Worm (Caenorhabditis elegans) whole organism, mixed stage, embryonic: ENCODE data around the gene C33D9.6.

Experiments
- bed-3 ChIP-seq: fragments of 200-800 bp; sonication (Bioruptor generic); optimal IDR thresholded peaks from 3 replicates; lab custom pipeline; 2018; ENCODE audit warnings: mild to moderate bottlenecking, missing genetic modification characterization, moderate library complexity, missing compliant biosample characterization
- blmp-1 ChIP-seq: fragments of 150-350 bp; optimal IDR thresholded peaks from 2 replicates; lab custom pipeline; 2014; ENCODE audit warnings: missing biosample characterization, missing genetic modification characterization
- ceh-39 ChIP-seq: fragments of 150-350 bp; optimal IDR thresholded peaks from 2 replicates; lab custom pipeline; 2014; ENCODE audit warnings: missing biosample characterization, missing genetic modification characterization
- ceh-43 ChIP-seq: fragments of 200-800 bp; sonication (Bioruptor generic); optimal IDR thresholded peaks from 2 replicates; lab custom pipeline; 2018; ENCODE audit warnings: mild to moderate bottlenecking, missing genetic modification characterization, moderate library complexity, missing compliant biosample characterization
- ceh-83 ChIP-seq: fragments of 200-800 bp; sonication (Bioruptor generic); optimal IDR thresholded peaks from 2 replicates; lab custom pipeline; 2018; ENCODE audit warnings: mild to moderate bottlenecking, missing genetic modification characterization, missing compliant biosample characterization
- ces-1 ChIP-seq: fragments of 150-350 bp; optimal IDR thresholded peaks from 2 replicates; lab custom pipeline; 2014; ENCODE audit warnings: missing biosample characterization, missing genetic modification reagents, missing genetic modification characterization
- drap-1 ChIP-seq: fragments of 200-800 bp; sonication (Bioruptor generic); optimal IDR thresholded peaks from 3 replicates; lab custom pipeline; 2018; ENCODE audit warnings: mild to moderate bottlenecking, missing genetic modification characterization, missing compliant biosample characterization
- elt-1 ChIP-seq: sonication (generic microtip); optimal IDR thresholded peaks from 2 replicates; lab custom pipeline; 2017; ENCODE audit warnings: missing genetic modification characterization, mild to moderate bottlenecking, missing compliant biosample characterization, antibody characterized with exemption, moderate library complexity, borderline replicate concordance; ENCODE audit not compliant: insufficient read depth
- elt-3 ChIP-seq: fragments of 150-350 bp; optimal IDR thresholded peaks from 2 replicates; lab custom pipeline; 2014; ENCODE audit warnings: missing biosample characterization, missing genetic modification characterization
- flh-1 ChIP-seq: fragments of 200-800 bp; sonication (Bioruptor generic); optimal IDR thresholded peaks from 2 replicates; lab custom pipeline; 2018; ENCODE audit warnings: mild to moderate bottlenecking, missing genetic modification characterization, moderate library complexity, missing compliant biosample characterization
- ham-2 ChIP-seq: fragments of 200-800 bp; sonication (Bioruptor generic); optimal IDR thresholded peaks from 2 replicates; lab custom pipeline; 2018; ENCODE audit warnings: mild to moderate bottlenecking, missing genetic modification characterization, missing compliant biosample characterization
- lin-13 ChIP-seq: fragments of 150-350 bp; optimal IDR thresholded peaks from 2 replicates; lab custom pipeline; 2014; ENCODE audit warnings: missing biosample characterization, missing genetic modification characterization
- lin-32 ChIP-seq: fragments of 200-800 bp; sonication (Bioruptor generic); optimal IDR thresholded peaks from 2 replicates; lab custom pipeline; 2018; ENCODE audit warnings: mild to moderate bottlenecking, missing genetic modification characterization, missing compliant biosample characterization
- lsy-2 ChIP-seq: fragments of 150-350 bp; optimal IDR thresholded peaks from 2 replicates; lab custom pipeline; 2014; ENCODE audit warnings: missing biosample characterization, missing genetic modification characterization
- mab-5 ChIP-seq: fragments of 150-350 bp; optimal IDR thresholded peaks from 2 replicates; lab custom pipeline; 2014; ENCODE audit warnings: missing biosample characterization, missing genetic modification characterization
- mep-1 ChIP-seq: fragments of 150-350 bp; optimal IDR thresholded peaks from 2 replicates; lab custom pipeline; 2017; ENCODE audit warnings: missing biosample characterization, missing genetic modification reagents, missing genetic modification characterization, inconsistent platforms
- mls-2 ChIP-seq: sonication (generic microtip); optimal IDR thresholded peaks from 2 replicates; lab custom pipeline; 2016; ENCODE audit warnings: mild to moderate bottlenecking, missing genetic modification characterization, moderate library complexity, missing compliant biosample characterization
- nhr-12 ChIP-seq: fragments of 150-350 bp; optimal IDR thresholded peaks from 2 replicates; lab custom pipeline; 2014; ENCODE audit warnings: missing biosample characterization, missing genetic modification characterization
- nhr-2 ChIP-seq: fragments of 150-350 bp; optimal IDR thresholded peaks from 2 replicates; lab custom pipeline; 2014; ENCODE audit warnings: missing biosample characterization, missing genetic modification characterization
- nhr-237 ChIP-seq: fragments of 150-350 bp; optimal IDR thresholded peaks from 2 replicates; lab custom pipeline; 2014; ENCODE audit warnings: missing biosample characterization, missing genetic modification characterization
- nhr-28 ChIP-seq: fragments of 150-350 bp; optimal IDR thresholded peaks from 2 replicates; lab custom pipeline; 2014; ENCODE audit warnings: missing biosample characterization, missing genetic modification characterization
- nhr-76 ChIP-seq: sonication (generic microtip); optimal IDR thresholded peaks from 2 replicates; lab custom pipeline; 2017; ENCODE audit warnings: missing biosample characterization, missing genetic modification characterization
- pha-4 ChIP-seq: fragments of 150-350 bp; optimal IDR thresholded peaks from 2 replicates; lab custom pipeline; 2018; ENCODE audit warnings: missing biosample characterization, missing genetic modification reagents, missing genetic modification characterization
- sem-2 ChIP-seq: fragments of 200-800 bp; sonication (Bioruptor generic); optimal IDR thresholded peaks from 2 replicates; lab custom pipeline; 2018; ENCODE audit warnings: mild to moderate bottlenecking, missing genetic modification characterization, missing compliant biosample characterization
- snpc-4 ChIP-seq: fragments of 150-350 bp; optimal IDR thresholded peaks from 2 replicates; lab custom pipeline; 2014; ENCODE audit warnings: missing biosample characterization, missing genetic modification characterization
- sptf-1 ChIP-seq: sonication (generic microtip); optimal IDR thresholded peaks from 2 replicates; lab custom pipeline; 2017; ENCODE audit warnings: mild to moderate bottlenecking, missing genetic modification characterization, moderate library complexity, missing compliant biosample characterization
- tbx-8 ChIP-seq: fragments of 200-800 bp; sonication (Bioruptor generic); optimal IDR thresholded peaks from 2 replicates; lab custom pipeline; 2018; ENCODE audit warnings: mild to moderate bottlenecking, missing genetic modification characterization, moderate library complexity, missing compliant biosample characterization
- unc-120 ChIP-seq: sonication (generic microtip); optimal IDR thresholded peaks from 2 replicates; lab custom pipeline; 2017; ENCODE audit warnings: missing genetic modification characterization, missing compliant biosample characterization; ENCODE audit not compliant: poor library complexity, severe bottlenecking
- unc-39 ChIP-seq: fragments of 150-350 bp; optimal IDR thresholded peaks from 2 replicates; lab custom pipeline; 2014; ENCODE audit warnings: missing biosample characterization, missing genetic modification characterization
- unc-62 ChIP-seq: fragments of 150-350 bp; optimal IDR thresholded peaks from 2 replicates; lab custom pipeline; 2014; ENCODE audit warnings: missing biosample characterization, missing genetic modification reagents, missing genetic modification characterization
- zip-8 ChIP-seq: fragments of 150-350 bp; optimal IDR thresholded peaks from 2 replicates; lab custom pipeline; 2014; ENCODE audit warnings: missing biosample characterization, missing genetic modification characterization
- ztf-11 ChIP-seq: fragments of 150-350 bp; optimal IDR thresholded peaks from 2 replicates; lab custom pipeline; 2014; ENCODE audit warnings: missing biosample characterization, missing genetic modification characterization

The C33D9.6 gene

ce11 chrIV:8778045-8778444 is at the start of gene C33D9.6:
Gene C33D9.6, minus strand, starts transcription at chrIV:8778145.
- TF ChIP-seq lsy-2 (tag; lab: Kevin White, UChicago) = no peak
- no peak for TF ChIP-seq unc-62 (GFP tag; lab: Kevin White, UChicago)
- no peak for TF ChIP-seq ceh-83 (GFP tag; lab: Kevin White, UChicago)
- TF ChIP-seq tbx-8 (GFP tag; lab: Kevin White, UChicago) = no peak
- TF ChIP-seq flh-1 (GFP tag; lab: Kevin White, UChicago) = no peak
- TF ChIP-seq ceh-39 (tag; lab: Kevin White, UChicago) = no peak

- TF ChIP-seq nhr-2 (tag; lab: Kevin White, UChicago) = no peak
- no peak for TF ChIP-seq unc-39
- TF ChIP-seq nhr-237 (tag; lab: Kevin White, UChicago) = no peak
- TF ChIP-seq blmp-1 (tag; lab: Kevin White, UChicago) = no peak
- no peak for TF ChIP-seq ceh-83 (GFP tag; lab: Kevin White, UChicago)
- TF ChIP-seq ham-2 = no peak
- no peak for TF ChIP-seq ceh-39 (tag; lab: Kevin White, UChicago)
- no peak for TF ChIP-seq zip-8 (tag; lab: Kevin White, UChicago)
- no peak for TF ChIP-seq ztf-11 (tag; lab: Kevin White, UChicago)
- TF ChIP-seq bed-3 (GFP tag; lab: Kevin White, UChicago) = no peak
- TF ChIP-seq elt-1 (tag; lab: Kevin White, UChicago) = no peak
- TF ChIP-seq lsy-2 (tag; lab: Kevin White, UChicago) = no peak
- no peak for TF ChIP-seq pha-4 (tag; lab: Kevin White, UChicago)
- no peak for TF ChIP-seq lin-13 (tag; lab: Kevin White, UChicago)
- no peak for TF ChIP-seq nhr-12 (tag; lab: Kevin White, UChicago)
- TF ChIP-seq ceh-43 (GFP tag; lab: Kevin White, UChicago) = no peak
Measured at ce11 chrIV:8827500-8827899, 49.6 kb upstream of the C33D9.6 start, which contains the start of gene T28C6.7. Gene T28C6.7, plus strand, starts transcription at chrIV:8827800.

- TF ChIP-seq ces-1 (GFP tag; lab: Kevin White, UChicago) = no peak
- TF ChIP-seq sem-2 = no peak
- TF ChIP-seq unc-120 (tag; lab: Kevin White, UChicago) = peak; percentile 9
- no peak for TF ChIP-seq ceh-43 (GFP tag; lab: Kevin White, UChicago)
- TF ChIP-seq mep-1 = no peak
Measured at ce11 chrIV:8826606-8827000, 48.7 kb upstream of the C33D9.6 start.

- TF ChIP-seq zip-8 (tag; lab: Kevin White, UChicago) = no peak
- no peak for TF ChIP-seq blmp-1 (tag; lab: Kevin White, UChicago)
- TF ChIP-seq snpc-4 (tag; lab: Kevin White, UChicago) = no peak
- no peak for TF ChIP-seq ces-1 (GFP tag; lab: Kevin White, UChicago)
- TF ChIP-seq nhr-28 (tag; lab: Kevin White, UChicago) = no peak
- TF ChIP-seq sptf-1 (tag; lab: Kevin White, UChicago) = no peak
- TF ChIP-seq unc-120 (tag; lab: Kevin White, UChicago) = no peak
- TF ChIP-seq bed-3 (GFP tag; lab: Kevin White, UChicago) = no peak
- TF ChIP-seq ceh-43 (GFP tag; lab: Kevin White, UChicago) = no peak
- TF ChIP-seq tbx-8 (GFP tag; lab: Kevin White, UChicago) = no peak
- TF ChIP-seq nhr-76 = no peak
- TF ChIP-seq mls-2 = no peak
- no peak for TF ChIP-seq elt-3 (tag; lab: Kevin White, UChicago)
- no peak for TF ChIP-seq elt-1 (tag; lab: Kevin White, UChicago)
Measured at ce11 chrIV:8825997-8826605, 48.2 kb upstream of the C33D9.6 start.

ce11 chrIV:8824145-8824833 is 46.3 kb upstream of the C33D9.6 start, which contains the start of the genes col-117 and col-3:
Gene col-117, minus strand, starts transcription at chrIV:8824195.
Gene col-3, plus strand, starts transcription at chrIV:8824783.
- TF ChIP-seq lin-32 (GFP tag; lab: Kevin White, UChicago) (no peak), elt-1 (tag; lab: Kevin White, UChicago) (peak; percentile 77), flh-1 (GFP tag; lab: Kevin White, UChicago) (no peak), drap-1 (GFP tag; lab: Kevin White, UChicago) (no peak), mab-5 (no peak), zip-8 (tag; lab: Kevin White, UChicago) (no peak), ham-2 (peak; percentile 72)
